Fruit fly (Drosophila melanogaster): ENCODE data around the gene CG32069.

The CG32069 gene

DNA sequence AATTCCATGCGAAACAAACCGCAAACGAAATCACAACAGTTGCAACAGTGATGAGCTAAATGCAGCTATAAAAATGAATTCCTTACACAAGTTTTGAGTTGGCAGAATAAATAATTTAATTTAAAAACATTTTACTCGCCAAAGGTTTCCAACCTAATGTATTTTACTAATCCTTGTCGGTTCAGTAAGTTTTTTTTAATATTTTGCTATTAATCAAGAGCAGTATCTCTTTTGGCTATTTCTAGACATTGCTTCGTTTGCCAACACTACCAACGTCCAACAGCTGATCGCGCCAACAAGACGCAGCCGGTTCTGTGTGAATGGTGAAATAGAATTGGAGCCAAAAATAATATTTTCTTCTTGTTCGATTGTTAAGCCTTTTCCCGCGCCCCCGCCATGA, 2.3 kb upstream of the CG32069 start, which contains the start of the genes CG32075, CG45101 and SuUR (continued):
- TF ChIP-seq gro (GFP tag; optimal IDR thresholded peaks at IDR 0.05) (peak; percentile 77), H2.0 (GFP tag; IDR thresholded peaks at IDR 0.05) (peak; percentile 90), ro (GFP tag; IDR thresholded peaks at IDR 0.05) (peak; percentile 76), gfzf (GFP tag; optimal IDR thresholded peaks at IDR 0.05) (peak; percentile 5), Scr (GFP tag; IDR thresholded peaks at IDR 0.05; ENCODE audit: partially characterized antibody) (no peak), Neu2 (GFP tag; optimal IDR thresholded peaks at IDR 0.05; ENCODE audit: borderline replicate concordance) (no peak), ssp (GFP tag; IDR thresholded peaks at IDR 0.05) (peak; percentile 83), HLHmδ (GFP tag; optimal IDR thresholded peaks at IDR 0.05) (no peak), CG3281 (GFP tag; optimal IDR thresholded peaks at IDR 0.05) (peak; percentile 72), grau (tag; optimal IDR thresholded peaks at IDR 0.05) (peak; percentile 88), CG9437 (GFP tag; optimal IDR thresholded peaks at IDR 0.05) (peak; percentile 69), CG14965 (GFP tag; optimal IDR thresholded peaks at IDR 0.05; ENCODE audit: borderline replicate concordance) (no peak), Aef1 (GFP tag; IDR thresholded peaks at IDR 0.05) (peak; percentile 90), MESR4 (GFP tag; optimal IDR thresholded peaks at IDR 0.05) (peak; percentile 57), ATbp (GFP tag; optimal IDR thresholded peaks at IDR 0.05) (peak; percentile 60), Ada2b (GFP tag; IDR thresholded peaks at IDR 0.05) (peak; percentile 88), CG6854 (GFP tag; optimal IDR thresholded peaks at IDR 0.05) (peak; percentile 45), Deaf1 (tag; optimal IDR thresholded peaks at IDR 0.05) (peak; percentile 38), NC2α (GFP tag; optimal IDR thresholded peaks at IDR 0.05) (peak; percentile 70), Rfx (GFP tag; IDR thresholded peaks at IDR 0.05) (peak; percentile 92), unc-4 (GFP tag; IDR thresholded peaks at IDR 0.05; ENCODE audit: partially characterized antibody) (no peak), Ptx1 (GFP tag; IDR thresholded peaks at IDR 0.05) (peak; percentile 94), CG10267 (tag; optimal IDR thresholded peaks at IDR 0.05) (peak; percentile 96), Antp (GFP tag; optimal IDR thresholded peaks at IDR 0.05) (peak; percentile 84), Hsf (GFP tag; optimal IDR thresholded peaks at IDR 0.05) (peak; percentile 94), D (optimal IDR thresholded peaks at IDR 0.05) (no peak), D (GFP tag; optimal IDR thresholded peaks at IDR 0.05) (peak; percentile 26), inv (GFP tag; IDR thresholded peaks at IDR 0.05; ENCODE audit: partially characterized antibody) (no peak), CG3995 (GFP tag; optimal IDR thresholded peaks at IDR 0.05) (peak; percentile 76), lola (GFP tag; optimal IDR thresholded peaks at IDR 0.05) (peak in 1 of 3 experiments; percentile 86), Mrtf (GFP tag; IDR thresholded peaks at IDR 0.05) (peak; percentile 70; the same call in 1 of the 3 replicates), Optix (GFP tag; IDR thresholded peaks at IDR 0.05) (peak; percentile 70), CG4404 (GFP tag; IDR thresholded peaks at IDR 0.05) (peak; percentile 77), fu2 (GFP tag; optimal IDR thresholded peaks at IDR 0.05) (peak; percentile 85), CG14667 (GFP tag; IDR thresholded peaks at IDR 0.05) (peak; percentile 81), cwo (GFP tag; optimal IDR thresholded peaks at IDR 0.05) (peak; percentile 64), CG17802 (tag; optimal IDR thresholded peaks at IDR 0.05) (peak; percentile 66), btn (GFP tag; optimal IDR thresholded peaks at IDR 0.05) (no peak), GATAe (GFP tag; conservative IDR thresholded peaks at IDR 0.05) (peak; percentile 61; the same call in 1 of the 2 replicates), ac (GFP tag; optimal IDR thresholded peaks at IDR 0.05) (peak; percentile 38), gce (GFP tag; IDR thresholded peaks at IDR 0.05) (no peak), nerfin-2 (GFP tag; IDR thresholded peaks at IDR 0.05; ENCODE audit: partially characterized antibody) (no peak), Ets97D (GFP tag; optimal IDR thresholded peaks at IDR 0.05) (peak; percentile 85), CG2199 (GFP tag; IDR thresholded peaks at IDR 0.05) (peak; percentile 56; the same call in 1 of the 3 replicates), CG4820 (GFP tag; optimal IDR thresholded peaks at IDR 0.05) (peak; percentile 78), CG4707 (GFP tag; optimal IDR thresholded peaks at IDR 0.05) (no peak), ttk (GFP tag; IDR thresholded peaks at IDR 0.05) (peak; percentile 81), CG31388 (GFP tag; optimal IDR thresholded peaks at IDR 0.05) (peak; percentile 39), jumu (GFP tag; optimal IDR thresholded peaks at IDR 0.05) (peak; percentile 88), kay (GFP tag; optimal IDR thresholded peaks at IDR 0.05) (peak; percentile 78), HmgD (GFP tag; optimal IDR thresholded peaks at IDR 0.05) (peak; percentile 73)
